Worm (Caenorhabditis elegans): Measurements from ENCODE around the gene Y1B5A.1.

Gene Y1B5A.1

DNA sequence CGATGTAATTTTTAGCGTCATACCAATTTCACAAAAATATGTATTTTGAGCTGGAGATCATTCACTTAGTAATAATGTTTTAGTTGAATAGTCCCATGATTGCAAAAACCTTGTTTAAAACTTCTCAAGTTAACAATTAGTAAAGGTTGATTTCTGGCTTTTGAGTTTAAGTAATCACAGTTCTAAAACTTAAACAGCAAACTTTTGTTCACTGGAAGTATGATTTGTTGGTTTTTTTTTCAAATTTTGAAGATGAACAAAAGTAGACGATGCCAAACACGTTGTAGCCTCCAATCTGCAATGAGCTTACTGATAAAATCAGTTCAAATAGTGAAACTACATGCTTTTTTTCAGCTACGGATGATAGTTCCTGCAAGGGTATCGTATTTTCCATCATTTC lies 27.4 kb downstream of the Y1B5A.1 start, which contains the start of gene C36B7.1:
Gene C36B7.1 (plus strand): TSS at position 301 of the 400 bp plus-strand sequence.
- TF ChIP-seq ceh-28 (tag; optimal IDR thresholded peaks at IDR 0.05) (no peak), daf-12 (tag; optimal IDR thresholded peaks at IDR 0.05) (no peak), Y75B8A.6 (GFP tag; IDR thresholded peaks at IDR 0.05) (no peak), nhr-111 (GFP tag; optimal IDR thresholded peaks at IDR 0.05) (no peak), nhr-28 (tag; optimal IDR thresholded peaks at IDR 0.05) (no peak), hif-1 (tag; optimal IDR thresholded peaks at IDR 0.05) (no peak), daf-16 (GFP tag; optimal IDR thresholded peaks at IDR 0.05) (no peak), daf-16 (tag; optimal IDR thresholded peaks at IDR 0.05) (no peak), dmd-8 (GFP tag; IDR thresholded peaks at IDR 0.05) (no peak), ztf-11 (tag; optimal IDR thresholded peaks at IDR 0.05) (no peak), unc-62 (GFP tag; optimal IDR thresholded peaks at IDR 0.05 in 1 of 2) (no peak), unc-62 (tag; optimal IDR thresholded peaks at IDR 0.05) (no peak), ZK546.5 (tag; optimal IDR thresholded peaks at IDR 0.05) (no peak), saeg-2 (GFP tag; IDR thresholded peaks at IDR 0.05) (no peak), hmg-1.1 (GFP tag; IDR thresholded peaks at IDR 0.05) (no peak), unc-130 (GFP tag; optimal IDR thresholded peaks at IDR 0.05) (no peak), F44E2.7 (GFP tag; IDR thresholded peaks at IDR 0.05) (no peak), dpl-1 (GFP tag; optimal IDR thresholded peaks at IDR 0.05) (no peak), D1046.2 (GFP tag; IDR thresholded peaks at IDR 0.05) (no peak), arid-1 (GFP tag; conservative IDR thresholded peaks at IDR 0.05) (no peak), lir-3 (tag; optimal IDR thresholded peaks at IDR 0.05) (no peak)

DNA sequence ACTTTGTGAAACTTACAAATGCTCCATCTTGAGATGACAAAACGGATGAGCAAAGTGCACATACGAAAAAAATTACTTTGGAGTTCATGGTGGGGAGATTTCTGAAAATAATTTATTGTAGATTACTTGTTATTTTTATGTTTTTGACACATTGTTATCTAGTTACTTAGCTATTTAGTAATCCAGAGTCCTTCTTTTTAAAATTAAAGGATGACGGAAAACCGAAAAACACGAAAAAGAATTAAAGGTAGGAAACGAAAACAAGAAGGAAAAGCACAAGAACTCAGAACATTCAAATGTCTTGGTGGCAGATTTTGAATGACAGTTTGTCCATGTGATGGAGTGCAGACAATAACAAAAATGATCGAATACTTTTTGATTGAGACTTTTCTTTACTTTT lies 31.7 kb downstream of the Y1B5A.1 start, which contains the start of gene hen-1:
Gene hen-1 (minus strand): TSS at position 101 of the 400 bp plus-strand sequence.
- TF ChIP-seq unc-62 (GFP tag; optimal IDR thresholded peaks at IDR 0.05 in 1 of 2) (peak in 1 of 2 experiments; percentile 23), unc-62 (tag; optimal IDR thresholded peaks at IDR 0.05) (no peak), mxl-3 (GFP tag; optimal IDR thresholded peaks at IDR 0.05) (no peak), dpl-1 (GFP tag; optimal IDR thresholded peaks at IDR 0.05) (no peak)

DNA sequence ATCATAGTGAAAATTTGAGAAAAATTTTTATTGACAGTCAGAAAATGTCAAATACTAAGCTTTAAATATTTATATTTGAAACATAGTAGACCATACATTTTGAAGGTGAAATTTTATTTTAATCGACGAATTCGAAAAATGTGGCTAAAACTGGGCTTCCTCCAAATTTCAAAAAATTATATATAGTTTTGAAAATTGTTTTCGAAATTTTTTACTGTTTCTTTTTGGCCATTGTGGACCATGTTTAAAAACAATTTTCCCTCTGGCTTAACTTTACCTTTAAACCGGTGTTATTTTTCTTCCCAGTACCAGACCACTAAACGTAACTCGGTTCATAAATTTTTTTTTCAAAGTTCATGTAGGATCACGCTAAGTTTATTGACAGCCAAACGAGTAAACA lies 37.5 kb downstream of the Y1B5A.1 start:
- TF ChIP-seq ztf-7 (tag; optimal IDR thresholded peaks at IDR 0.05) (no peak), unc-62 (GFP tag; optimal IDR thresholded peaks at IDR 0.05 in 1 of 2) (peak in 1 of 2 experiments; percentile 91), unc-62 (tag; optimal IDR thresholded peaks at IDR 0.05) (no peak), ceh-20 (GFP tag; IDR thresholded peaks at IDR 0.05) (no peak), D1046.2 (GFP tag; IDR thresholded peaks at IDR 0.05) (no peak), cey-2 (tag; optimal IDR thresholded peaks at IDR 0.05; ENCODE audit: borderline replicate concordance, insufficient read depth) (no peak)

DNA sequence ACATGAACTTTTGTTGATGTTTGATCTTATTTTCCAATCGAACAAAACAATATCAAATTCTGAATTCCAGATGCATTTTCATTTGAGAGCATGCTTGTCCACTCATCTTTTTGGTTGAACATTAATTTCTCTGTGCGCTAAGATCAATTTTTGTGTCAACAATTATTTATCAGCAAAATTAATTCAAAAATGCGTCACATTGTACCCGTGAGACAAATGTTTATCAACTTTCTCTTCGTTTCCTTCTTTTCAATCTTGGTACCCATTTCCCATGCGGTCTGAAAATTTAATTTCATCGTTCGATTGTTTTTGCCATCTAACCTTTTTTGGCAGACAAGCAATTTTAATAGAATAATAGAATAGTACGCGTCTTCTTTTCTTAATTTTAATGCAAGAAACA lies 38.9 kb downstream of the Y1B5A.1 start:
- TF ChIP-seq daf-16 (GFP tag; optimal IDR thresholded peaks at IDR 0.05) (no peak), daf-16 (tag; optimal IDR thresholded peaks at IDR 0.05) (peak; percentile 69), Y75B8A.6 (GFP tag; IDR thresholded peaks at IDR 0.05) (no peak), unc-62 (GFP tag; optimal IDR thresholded peaks at IDR 0.05 in 1 of 2) (peak in 1 of 2 experiments; percentile 48), unc-62 (tag; optimal IDR thresholded peaks at IDR 0.05) (no peak), lim-7 (GFP tag; IDR thresholded peaks at IDR 0.05) (no peak), nhr-28 (tag; optimal IDR thresholded peaks at IDR 0.05) (peak; percentile 17), mxl-3 (GFP tag; optimal IDR thresholded peaks at IDR 0.05) (no peak), ceh-62 (tag; optimal IDR thresholded peaks at IDR 0.05) (no peak), pqm-1 (tag; optimal IDR thresholded peaks at IDR 0.05) (peak; percentile 50)

DNA sequence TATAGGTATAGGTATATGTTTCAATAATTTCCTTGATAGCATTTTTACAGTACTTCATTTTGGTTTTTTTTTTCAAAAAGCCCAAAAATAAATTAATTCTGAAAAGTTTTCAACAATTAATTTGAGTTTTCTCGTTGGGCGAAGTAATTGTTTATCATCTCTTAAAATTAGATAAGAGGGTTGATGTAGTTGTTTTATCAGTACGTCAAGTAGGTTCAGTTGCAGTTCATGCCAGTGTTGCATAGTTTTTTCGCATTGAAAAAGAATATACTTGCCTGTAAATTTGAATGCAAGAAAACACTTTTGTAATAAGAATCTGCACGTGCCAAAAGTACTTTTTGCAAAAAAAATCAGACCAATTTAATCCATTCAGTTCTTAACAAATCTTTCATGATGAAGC lies 40.0 kb downstream of the Y1B5A.1 start:
- peak; percentile 47 for TF ChIP-seq pqm-1 (tag; optimal IDR thresholded peaks at IDR 0.05)
- no peak for TF ChIP-seq daf-16 (GFP tag; optimal IDR thresholded peaks at IDR 0.05)
- TF ChIP-seq daf-16 (tag; optimal IDR thresholded peaks at IDR 0.05): peak; percentile 80
- peak; percentile 20 for TF ChIP-seq nhr-28 (tag; optimal IDR thresholded peaks at IDR 0.05)
- TF ChIP-seq ces-1 (GFP tag; optimal IDR thresholded peaks at IDR 0.05): no peak
- no peak for TF ChIP-seq F49E8.2 (tag; optimal IDR thresholded peaks at IDR 0.05; ENCODE audit: borderline replicate concordance)
- TF ChIP-seq aha-1 (tag): peak; percentile 7

DNA sequence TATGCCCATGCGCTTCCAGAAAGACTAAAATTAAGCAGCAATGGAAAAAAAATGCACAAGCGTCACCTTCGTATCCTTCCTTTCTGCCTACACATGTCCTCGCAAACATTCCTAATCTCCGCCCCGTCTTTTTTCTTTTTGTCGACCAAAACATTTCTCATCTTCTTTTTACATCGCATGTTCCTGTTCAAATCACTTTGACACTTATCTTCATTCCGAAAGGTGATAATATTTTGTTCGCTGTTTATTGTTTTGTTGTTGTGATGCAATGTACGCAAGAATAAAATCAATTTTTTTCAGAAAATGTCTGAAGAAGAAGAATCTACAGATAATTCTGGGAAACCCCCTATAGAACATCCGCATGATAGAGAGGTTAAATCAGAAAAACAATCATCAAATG lies 41.2 kb downstream of the Y1B5A.1 start, which contains the start of gene ist-1:
Gene ist-1 (plus strand): TSS at position 301 of the 400 bp plus-strand sequence.
- TF ChIP-seq nhr-42 (GFP tag; IDR thresholded peaks at IDR 0.05): no peak
- peak in 1 of 2 experiments; percentile 41 for TF ChIP-seq daf-16 (GFP tag; optimal IDR thresholded peaks at IDR 0.05)
- TF ChIP-seq daf-16 (tag; optimal IDR thresholded peaks at IDR 0.05): no peak
- no peak for TF ChIP-seq madf-5 (GFP tag; IDR thresholded peaks at IDR 0.05)
- no peak for TF ChIP-seq unc-62 (GFP tag; optimal IDR thresholded peaks at IDR 0.05 in 1 of 2)
- TF ChIP-seq unc-62 (tag; optimal IDR thresholded peaks at IDR 0.05): no peak
- no peak for TF ChIP-seq dve-1 (tag; optimal IDR thresholded peaks at IDR 0.05; ENCODE audit: insufficient read depth)
- no peak for TF ChIP-seq nhr-11 (tag; optimal IDR thresholded peaks at IDR 0.05)
- TF ChIP-seq daf-12 (tag; optimal IDR thresholded peaks at IDR 0.05): no peak
